Worm (Caenorhabditis elegans) whole organism, early embryonic: ENCODE measurements around the gene drd-10.

Source experiments
- B0310.2 ChIP-seq: sonication (generic microtip); optimal IDR thresholded peaks from 2 replicates; lab custom pipeline; 2016; ENCODE audit warnings: mild to moderate bottlenecking, missing genetic modification characterization, missing compliant biosample characterization
- F13C5.2 ChIP-seq: sonication (generic microtip); optimal IDR thresholded peaks from 2 replicates; lab custom pipeline; 2017; ENCODE audit warnings: mild to moderate bottlenecking, missing genetic modification characterization, inconsistent platforms, missing compliant biosample characterization
- aly-1 ChIP-seq: sonication (generic microtip); optimal IDR thresholded peaks from 2 replicates; lab custom pipeline; 2016; ENCODE audit warnings: missing genetic modification characterization, missing compliant biosample characterization
- ama-1 ChIP-seq: fragments of 150-350 bp; optimal IDR thresholded peaks from 2 replicates; lab custom pipeline; 2014
- ceh-13 ChIP-seq: fragments of 200-800 bp; sonication (Bioruptor generic); optimal IDR thresholded peaks from 2 replicates; lab custom pipeline; 2018; ENCODE audit warnings: mild to moderate bottlenecking, missing genetic modification characterization, missing compliant biosample characterization
- ceh-36 ChIP-seq: sonication (generic microtip); optimal IDR thresholded peaks from 2 replicates; lab custom pipeline; 2016; ENCODE audit warnings: missing genetic modification characterization, inconsistent platforms, missing compliant biosample characterization
- ets-7 ChIP-seq: sonication (generic microtip); optimal IDR thresholded peaks from 2 replicates; lab custom pipeline; 2016; ENCODE audit warnings: missing genotype, missing genetic modification characterization, missing compliant biosample characterization
- flt-1 ChIP-seq: fragments of 200-800 bp; sonication (Bioruptor generic); IDR thresholded peaks from 2 replicates; pipeline ENCODE4 v1.3.6; 2022; ENCODE audit warnings: missing genetic modification characterization, missing compliant biosample characterization
- hmbx-1 ChIP-seq: sonication (generic microtip); optimal IDR thresholded peaks from 2 replicates; lab custom pipeline; 2016; ENCODE audit warnings: mild to moderate bottlenecking, missing genetic modification characterization, missing compliant biosample characterization
- hmg-4 ChIP-seq: fragments of 200-800 bp; sonication (Bioruptor generic); optimal IDR thresholded peaks from 2 replicates; lab custom pipeline; 2018; ENCODE audit warnings: mild to moderate bottlenecking, missing genetic modification characterization, missing compliant biosample characterization
- hnd-1 ChIP-seq: sonication (generic microtip); optimal IDR thresholded peaks from 2 replicates; lab custom pipeline; 2016; ENCODE audit warnings: missing genetic modification characterization, missing compliant biosample characterization
- pes-1 ChIP-seq: fragments of 200-800 bp; sonication (Bioruptor generic); IDR thresholded peaks from 2 replicates; pipeline ENCODE4 v1.3.6; 2022; ENCODE audit warnings: missing genetic modification reagents, missing genetic modification characterization, missing compliant biosample characterization
- scrt-1 ChIP-seq: fragments of 200-800 bp; sonication (Bioruptor generic); IDR thresholded peaks from 2 replicates; pipeline ENCODE4 v1.3.6; 2022; ENCODE audit warnings: missing genetic modification characterization, missing compliant biosample characterization
- sea-1 ChIP-seq: fragments of 200-800 bp; sonication (Bioruptor generic); conservative IDR thresholded peaks from 2 replicates; pipeline ENCODE4 v1.3.6; 2022; ENCODE audit warnings: missing genetic modification characterization, missing compliant biosample characterization
- tbx-11 ChIP-seq: fragments of 200-800 bp; sonication (Bioruptor generic); IDR thresholded peaks from 2 replicates; pipeline ENCODE4 v1.3.6; 2022; ENCODE audit warnings: missing genetic modification characterization, missing compliant biosample characterization
- tbx-37 ChIP-seq: fragments of 200-800 bp; sonication (Bioruptor generic); conservative IDR thresholded peaks from 2 replicates; pipeline ENCODE4 v1.3.6; 2022; ENCODE audit warnings: missing genetic modification reagents, missing genetic modification characterization, missing compliant biosample characterization
- tra-4 ChIP-seq: sonication (generic microtip); optimal IDR thresholded peaks from 2 replicates; lab custom pipeline; 2017; ENCODE audit warnings: missing genetic modification characterization, missing compliant biosample characterization

Gene drd-10

ce11 chrV:6985943-6986342 lies 21.5 kb upstream of the drd-10 start, which contains the start of gene nhr-163:
TSS of gene nhr-163 (minus strand) at chrV:6986043.
- TF ChIP-seq tbx-11 (GFP tag; lab: Robert Waterston, UW): no peak

ce11 chrV:6987673-6988072 lies 19.7 kb upstream of the drd-10 start, which contains the start of gene nhr-139:
TSS of gene nhr-139 (minus strand) at chrV:6987773.
- TF ChIP-seq tra-4 (no peak), ceh-13 (GFP tag; lab: Kevin White, UChicago) (no peak), sea-1 (GFP tag; lab: Robert Waterston, UW) (no peak), ama-1 (lab: Kevin White, UChicago) (no peak), ets-7 (no peak), flt-1 (GFP tag; lab: Robert Waterston, UW) (no peak), hmbx-1 (tag; lab: Kevin White, UChicago) (no peak), aly-1 (no peak), hmg-4 (GFP tag; lab: Kevin White, UChicago) (no peak), B0310.2 (no peak)

DNA sequence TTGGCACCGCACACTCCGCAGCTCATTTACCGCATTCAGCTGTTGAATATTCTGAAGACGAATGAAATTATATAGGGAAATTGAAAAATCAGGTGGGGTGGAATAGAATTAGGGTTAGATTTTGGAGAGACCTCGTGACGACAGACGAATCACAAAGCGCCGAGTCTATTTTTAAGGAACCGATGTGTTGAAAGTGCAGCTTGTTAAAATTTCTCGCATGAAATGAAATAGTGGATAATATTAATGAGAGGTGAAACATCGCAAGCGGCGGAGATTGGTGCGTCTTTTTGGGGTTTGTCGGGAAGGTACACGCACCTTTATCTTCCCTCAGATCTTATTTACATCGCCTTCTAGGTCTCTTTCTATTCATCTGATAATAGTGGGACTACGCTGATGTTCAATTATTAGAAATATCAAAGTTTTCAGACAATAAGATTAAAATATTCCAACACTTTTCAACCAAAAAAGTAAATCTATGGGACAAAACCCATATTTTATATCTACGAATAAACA lies 17.7 kb upstream of the drd-10 start, which contains the start of gene nhr-140:
TSS of gene nhr-140 (minus strand) at position 51 of the 513 bp plus-strand sequence.
- TF ChIP-seq tra-4 (no peak), hmbx-1 (tag; lab: Kevin White, UChicago) (no peak), ama-1 (lab: Kevin White, UChicago) (no peak), flt-1 (GFP tag; lab: Robert Waterston, UW) (no peak), aly-1 (no peak), hnd-1 (tag; lab: Kevin White, UChicago) (no peak), ceh-36 (tag; lab: Kevin White, UChicago) (no peak), B0310.2 (no peak), scrt-1 (no peak), ets-7 (no peak), F13C5.2 (tag; lab: Kevin White, UChicago) (no peak), tbx-11 (GFP tag; lab: Robert Waterston, UW) (no peak), tbx-37 (GFP tag; lab: Robert Waterston, UW) (no peak), ceh-13 (GFP tag; lab: Kevin White, UChicago) (no peak), sea-1 (GFP tag; lab: Robert Waterston, UW) (no peak), pes-1 (GFP tag; lab: Robert Waterston, UW) (no peak)

DNA sequence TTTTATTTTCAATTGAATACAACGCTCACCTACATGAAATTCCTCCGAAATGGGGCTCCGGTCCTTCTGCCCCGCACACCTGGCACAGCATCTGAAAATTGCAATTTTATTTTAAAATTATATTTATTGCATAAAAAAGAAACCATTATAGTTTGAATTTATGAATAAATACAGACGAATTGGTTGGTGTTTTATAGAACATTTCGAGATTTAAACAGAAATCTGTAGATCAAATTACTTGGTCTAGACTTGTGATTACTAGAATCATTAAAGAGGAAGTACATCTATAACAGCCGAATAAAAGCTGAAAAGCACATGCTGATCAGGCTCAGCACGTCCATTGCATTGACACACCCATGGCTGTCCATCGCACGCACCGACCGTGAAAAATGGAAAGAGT lies 15.6 kb upstream of the drd-10 start, which contains the start of gene nhr-162:
TSS of gene nhr-162 (minus strand) at position 101 of the 400 bp plus-strand sequence.
- TF ChIP-seq hmbx-1 (tag; lab: Kevin White, UChicago): no peak
- no peak for TF ChIP-seq ets-7
- no peak for TF ChIP-seq sea-1 (GFP tag; lab: Robert Waterston, UW)
- TF ChIP-seq tbx-11 (GFP tag; lab: Robert Waterston, UW): no peak
- no peak for TF ChIP-seq pes-1 (GFP tag; lab: Robert Waterston, UW)
- TF ChIP-seq tra-4: no peak
- no peak for TF ChIP-seq hnd-1 (tag; lab: Kevin White, UChicago)

DNA sequence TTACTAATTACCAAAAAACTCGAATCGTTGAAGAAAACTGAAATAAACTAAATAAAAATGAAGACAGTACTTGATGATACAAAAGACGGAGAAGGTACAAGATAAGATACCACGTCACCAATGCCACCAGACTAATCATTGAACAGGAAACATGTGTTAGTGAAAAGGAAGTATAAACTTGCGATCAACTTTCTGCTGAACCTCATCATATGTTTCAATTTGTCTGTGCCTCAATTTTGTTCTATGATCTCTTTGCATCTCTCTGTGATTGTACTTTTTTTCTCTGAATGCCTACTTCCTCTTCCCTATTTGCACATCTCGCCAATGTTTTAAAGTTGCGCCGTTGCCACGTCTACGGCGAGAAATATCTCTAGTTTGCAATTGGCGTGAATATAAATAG lies 13.4 kb upstream of the drd-10 start:
- TF ChIP-seq tra-4 (no peak), tbx-37 (GFP tag; lab: Robert Waterston, UW) (no peak)

- TF ChIP-seq ceh-36 (tag; lab: Kevin White, UChicago) (no peak), tbx-37 (GFP tag; lab: Robert Waterston, UW) (no peak), flt-1 (GFP tag; lab: Robert Waterston, UW) (no peak), ama-1 (lab: Kevin White, UChicago) (no peak), F13C5.2 (tag; lab: Kevin White, UChicago) (no peak)
These were observed 10.3 kb upstream of the drd-10 start, which contains the start of gene nhr-107 for ce11 chrV:6997041-6997552. TSS of gene nhr-107 (minus strand) at chrV:6997091.

DNA sequence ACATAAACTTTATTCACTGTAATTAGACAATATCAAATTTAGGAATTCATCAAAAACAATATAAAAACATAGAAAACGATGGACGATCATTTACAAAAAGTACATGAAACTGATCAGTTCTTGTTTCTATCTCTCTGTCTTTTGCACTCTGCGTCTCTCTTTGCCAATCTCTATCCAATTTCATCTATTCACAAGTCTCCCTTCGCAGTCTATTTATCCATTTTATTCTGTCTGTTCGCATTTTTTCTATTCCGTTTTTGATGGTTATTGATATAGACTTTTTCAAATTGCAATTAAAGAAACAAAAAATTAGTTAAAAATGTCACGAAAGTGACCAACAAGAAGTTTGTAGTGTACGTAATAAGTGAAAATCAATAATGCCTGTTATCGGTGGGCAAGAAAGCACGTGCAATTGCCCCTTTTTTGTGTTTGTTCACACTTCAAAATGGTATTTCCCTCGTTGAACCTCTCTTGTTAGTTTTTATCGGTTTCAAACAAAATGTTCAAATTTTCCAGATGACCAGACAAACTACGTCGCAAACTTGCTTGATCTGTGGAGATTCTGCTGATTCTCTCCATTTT lies 9.0 kb upstream of the drd-10 start, which contains the start of gene nhr-42:
TSS of gene nhr-42 (plus strand) at position 517 of the 582 bp plus-strand sequence.
- no peak for TF ChIP-seq scrt-1
- no peak for TF ChIP-seq tbx-37 (GFP tag; lab: Robert Waterston, UW)
- TF ChIP-seq F13C5.2 (tag; lab: Kevin White, UChicago): no peak
- no peak for TF ChIP-seq hmbx-1 (tag; lab: Kevin White, UChicago)
- no peak for TF ChIP-seq ets-7
- no peak for TF ChIP-seq B0310.2
- no peak for TF ChIP-seq flt-1 (GFP tag; lab: Robert Waterston, UW)
- TF ChIP-seq sea-1 (GFP tag; lab: Robert Waterston, UW): no peak
- TF ChIP-seq aly-1: no peak

ce11 chrV:7000734-7001133 lies 6.7 kb upstream of the drd-10 start:
- TF ChIP-seq hmbx-1 (tag; lab: Kevin White, UChicago): no peak
- no peak for TF ChIP-seq ama-1 (lab: Kevin White, UChicago)
- TF ChIP-seq sea-1 (GFP tag; lab: Robert Waterston, UW): no peak
- no peak for TF ChIP-seq tbx-37 (GFP tag; lab: Robert Waterston, UW)
- no peak for TF ChIP-seq scrt-1
- TF ChIP-seq flt-1 (GFP tag; lab: Robert Waterston, UW): no peak
- no peak for TF ChIP-seq F13C5.2 (tag; lab: Kevin White, UChicago)
- no peak for TF ChIP-seq hmg-4 (GFP tag; lab: Kevin White, UChicago)
- no peak for TF ChIP-seq B0310.2
- no peak for TF ChIP-seq ceh-13 (GFP tag; lab: Kevin White, UChicago)
- TF ChIP-seq tra-4: no peak
- TF ChIP-seq hnd-1 (tag; lab: Kevin White, UChicago): no peak
- no peak for TF ChIP-seq tbx-11 (GFP tag; lab: Robert Waterston, UW)
- TF ChIP-seq ceh-36 (tag; lab: Kevin White, UChicago): no peak
